Fruit fly (Drosophila melanogaster) whole organism, embryonic: ENCODE measurements around the gene CG5937.
A peak's percentile ranks its signal among the peaks of the same experiment; 100 is the strongest.

Experiments used
- Ada2b ChIP-seq: fragments of 200-800 bp; sonication (Bioruptor generic); IDR thresholded peaks from 2 replicates; pipeline ENCODE4 v1.3.6; 2022; ENCODE audit warnings: missing biosample characterization, missing genetic modification characterization
- Atf6 ChIP-seq: fragments of 200-800 bp; sonication (Bioruptor generic); IDR thresholded peaks from 2 replicates; pipeline ENCODE4 v1.3.6; 2022; ENCODE audit warnings: missing biosample characterization, missing genetic modification characterization
- B-H2 ChIP-seq: fragments of 200-800 bp; sonication (Bioruptor generic); optimal IDR thresholded peaks from 2 replicates; lab custom pipeline; 2018; ENCODE audit warnings: missing biosample characterization, mild to moderate bottlenecking, missing genetic modification characterization
- CG11398 ChIP-seq: fragments of 200-800 bp; sonication (Bioruptor generic); optimal IDR thresholded peaks from 2 replicates; lab custom pipeline; 2016; ENCODE audit warnings: missing biosample characterization, missing genetic modification characterization
- CG13424 ChIP-seq: fragments of 200-800 bp; sonication (Bioruptor generic); optimal IDR thresholded peaks from 2 replicates; lab custom pipeline; 2019; ENCODE audit warnings: missing biosample characterization, mild to moderate bottlenecking, missing genetic modification characterization, moderate library complexity
- CG16813 ChIP-seq: fragments of 200-800 bp; sonication (Bioruptor generic); IDR thresholded peaks from 3 replicates; pipeline ENCODE4 v1.3.6; 2022; ENCODE audit warnings: missing biosample characterization, missing genetic modification characterization; ENCODE audit not compliant: partially characterized antibody
- CG17328 ChIP-seq: fragments of 200-800 bp; sonication (Bioruptor generic); IDR thresholded peaks from 2 replicates; pipeline ENCODE4 v1.3.6; 2022; ENCODE audit warnings: missing biosample characterization, missing genetic modification characterization
- CG17359 ChIP-seq: fragments of 200-800 bp; sonication (Bioruptor generic); optimal IDR thresholded peaks from 3 replicates; lab custom pipeline; 2018; ENCODE audit warnings: missing biosample characterization, mild to moderate bottlenecking, missing genetic modification characterization, moderate library complexity
- CG17802 ChIP-seq: fragments of 200-800 bp; sonication (Bioruptor generic); optimal IDR thresholded peaks from 2 replicates; lab custom pipeline; 2018; ENCODE audit warnings: missing biosample characterization, mild to moderate bottlenecking, missing genetic modification characterization, moderate library complexity
- CG18764 ChIP-seq: fragments of 200-800 bp; sonication (Bioruptor generic); optimal IDR thresholded peaks from 3 replicates; lab custom pipeline; 2016; ENCODE audit warnings: missing biosample characterization, missing genetic modification characterization
- CG31441 ChIP-seq: fragments of 200-800 bp; sonication (Bioruptor generic); IDR thresholded peaks from 2 replicates; pipeline ENCODE4 v1.3.6; 2022; ENCODE audit warnings: missing biosample characterization, missing genetic modification characterization
- CG32532 ChIP-seq: fragments of 200-800 bp; sonication (Bioruptor generic); IDR thresholded peaks from 2 replicates; pipeline ENCODE4 v1.3.6; 2022; ENCODE audit warnings: missing biosample characterization, missing genetic modification characterization
- CG32772 ChIP-seq: fragments of 200-800 bp; sonication (Bioruptor generic); IDR thresholded peaks from 2 replicates; pipeline ENCODE4 v1.3.6; 2022; ENCODE audit warnings: missing biosample characterization, missing genetic modification characterization
- CG3281 ChIP-seq: fragments of 200-800 bp; sonication (Bioruptor generic); optimal IDR thresholded peaks from 3 replicates; lab custom pipeline; 2017; ENCODE audit warnings: missing biosample characterization, mild to moderate bottlenecking, missing genetic modification characterization
- CG4282 ChIP-seq: fragments of 200-800 bp; sonication (Bioruptor generic); optimal IDR thresholded peaks from 2 replicates; lab custom pipeline; 2016; ENCODE audit warnings: missing biosample characterization, missing genetic modification characterization
- CG5953 ChIP-seq: fragments of 200-800 bp; sonication (Bioruptor generic); IDR thresholded peaks from 2 replicates; pipeline ENCODE4 v1.3.6; 2022; ENCODE audit warnings: missing biosample characterization, missing genetic modification characterization
- CG6689 ChIP-seq: fragments of 200-800 bp; sonication (Bioruptor generic); IDR thresholded peaks from 2 replicates; pipeline ENCODE4 v1.3.6; 2022; ENCODE audit warnings: missing biosample characterization, missing genetic modification characterization
- CG7372 ChIP-seq: fragments of 200-800 bp; sonication (Bioruptor generic); IDR thresholded peaks from 2 replicates; pipeline ENCODE4 v1.3.6; 2022; ENCODE audit warnings: missing biosample characterization, missing genetic modification characterization
- CG8478 ChIP-seq: fragments of >200 bp; optimal IDR thresholded peaks from 2 replicates; lab custom pipeline; 2018
- Dip3 ChIP-seq: fragments of 200-800 bp; sonication (Bioruptor generic); optimal IDR thresholded peaks from 3 replicates; lab custom pipeline; 2016; ENCODE audit warnings: missing biosample characterization, missing genetic modification characterization
- ERR ChIP-seq: fragments of 200-800 bp; sonication (Bioruptor generic); optimal IDR thresholded peaks from 2 replicates; lab custom pipeline; 2016; ENCODE audit warnings: missing biosample characterization, missing genetic modification characterization
- Elba2 ChIP-seq: fragments of 200-800 bp; sonication (Bioruptor generic); optimal IDR thresholded peaks from 3 replicates; lab custom pipeline; 2016; ENCODE audit warnings: missing biosample characterization, missing genetic modification characterization
- Gsc ChIP-seq: fragments of 200-800 bp; sonication (Bioruptor generic); IDR thresholded peaks from 2 replicates; pipeline ENCODE4 v1.3.6; 2022; ENCODE audit warnings: missing biosample characterization, missing genetic modification characterization
- HHEX ChIP-seq: fragments of 200-800 bp; sonication (Bioruptor generic); optimal IDR thresholded peaks from 3 replicates; lab custom pipeline; 2017; ENCODE audit warnings: missing biosample characterization, mild to moderate bottlenecking, missing genetic modification characterization, missing genetic modification reagents
- Hr78 ChIP-seq, 2 experiments: fragments of 200-800 bp in 1 of 2; fragments of >200 bp in 1 of 2; sonication (Bioruptor generic) in 1 of 2; optimal IDR thresholded peaks; 2 replicates each; lab custom pipeline; 2017 to 2019; ENCODE audit warnings: missing biosample characterization in 2 of 2, missing genetic modification characterization in 2 of 2, mild to moderate bottlenecking in 1 of 2, moderate library complexity in 1 of 2
- Lpt ChIP-seq: fragments of >200 bp; optimal IDR thresholded peaks from 2 replicates; lab custom pipeline; 2018; ENCODE audit warnings: missing biosample characterization, missing genetic modification characterization
- Max ChIP-seq: fragments of 200-800 bp; sonication (Bioruptor generic); optimal IDR thresholded peaks from 2 replicates; lab custom pipeline; 2016; ENCODE audit warnings: missing biosample characterization, mild to moderate bottlenecking, missing genetic modification characterization
- Mes4 ChIP-seq: fragments of 200-800 bp; sonication (Bioruptor generic); optimal IDR thresholded peaks from 2 replicates; lab custom pipeline; 2016; ENCODE audit warnings: missing biosample characterization, missing genetic modification characterization
- Mrtf ChIP-seq: fragments of 200-800 bp; sonication (Bioruptor generic); IDR thresholded peaks from 3 replicates; pipeline ENCODE4 v1.3.6; 2022; ENCODE audit warnings: missing biosample characterization, missing genetic modification characterization
- Pdp1 ChIP-seq, 2 experiments: fragments of 200-800 bp; sonication (Bioruptor generic); optimal IDR thresholded peaks; 3 replicates each; lab custom pipeline; 2016; ENCODE audit warnings: missing biosample characterization in 2 of 2, missing genetic modification characterization in 2 of 2, mild to moderate bottlenecking in 1 of 2, moderate library complexity in 1 of 2
- Poxn ChIP-seq: fragments of 200-800 bp; sonication (Bioruptor generic); IDR thresholded peaks from 2 replicates; pipeline ENCODE4 v1.3.6; 2022; ENCODE audit warnings: missing biosample characterization, missing genetic modification characterization
- Ravus ChIP-seq: fragments of 200-800 bp; sonication (Bioruptor generic); IDR thresholded peaks from 2 replicates; pipeline ENCODE4 v1.3.6; 2022; ENCODE audit warnings: missing biosample characterization, missing genetic modification characterization
- Ssrp ChIP-seq: fragments of 200-800 bp; sonication (Bioruptor generic); optimal IDR thresholded peaks from 2 replicates; lab custom pipeline; 2018; ENCODE audit warnings: missing biosample characterization, mild to moderate bottlenecking, missing genetic modification characterization, moderate library complexity
- ase ChIP-seq: fragments of 200-800 bp; sonication (Bioruptor generic); IDR thresholded peaks from 3 replicates; pipeline ENCODE4 v1.3.6; 2022; ENCODE audit warnings: missing biosample characterization, missing genetic modification characterization
- bigmax ChIP-seq: fragments of 200-800 bp; sonication (Bioruptor generic); optimal IDR thresholded peaks from 2 replicates; lab custom pipeline; 2018; ENCODE audit warnings: missing biosample characterization, mild to moderate bottlenecking, missing genetic modification characterization
- cas ChIP-seq: fragments of 200-800 bp; sonication (Bioruptor generic); IDR thresholded peaks from 2 replicates; pipeline ENCODE4 v1.3.6; 2022; ENCODE audit warnings: missing biosample characterization, missing genetic modification characterization
- corto ChIP-seq: fragments of 200-800 bp; sonication (Bioruptor generic); optimal IDR thresholded peaks from 2 replicates; lab custom pipeline; 2016; ENCODE audit warnings: missing biosample characterization, mild to moderate bottlenecking, missing genetic modification characterization, moderate library complexity
- crp ChIP-seq, 2 experiments: fragments of 200-800 bp; sonication (Bioruptor generic); optimal IDR thresholded peaks; 2 replicates in 1 of 2; 3 replicates in 1 of 2; lab custom pipeline; 2017; ENCODE audit warnings: missing biosample characterization in 2 of 2, missing genetic modification characterization in 2 of 2, mild to moderate bottlenecking in 1 of 2, moderate library complexity in 1 of 2
- dmrt11E ChIP-seq: fragments of 200-800 bp; sonication (Bioruptor generic); optimal IDR thresholded peaks from 3 replicates; lab custom pipeline; 2018; ENCODE audit warnings: missing biosample characterization, mild to moderate bottlenecking, missing genetic modification characterization, moderate library complexity
- ems ChIP-seq: fragments of 200-800 bp; sonication (Bioruptor generic); optimal IDR thresholded peaks from 3 replicates; lab custom pipeline; 2016; ENCODE audit warnings: missing biosample characterization, missing genetic modification characterization
- gce ChIP-seq: fragments of 200-800 bp; sonication (Bioruptor generic); IDR thresholded peaks from 3 replicates; pipeline ENCODE4 v1.3.6; 2022; ENCODE audit warnings: missing biosample characterization, missing genetic modification characterization
- h ChIP-seq: fragments of >200 bp; optimal IDR thresholded peaks from 2 replicates; lab custom pipeline; 2017
- insv ChIP-seq, 2 experiments: fragments of 200-800 bp; sonication (Bioruptor generic); optimal IDR thresholded peaks; 3 replicates each; lab custom pipeline; 2016 to 2018; ENCODE audit warnings: missing biosample characterization in 2 of 2, missing genetic modification characterization in 2 of 2
- inv ChIP-seq: fragments of 200-800 bp; sonication (Bioruptor generic); IDR thresholded peaks from 2 replicates; pipeline ENCODE4 v1.3.6; 2022; ENCODE audit warnings: missing biosample characterization, missing genetic modification characterization; ENCODE audit not compliant: partially characterized antibody
- maf-S ChIP-seq: fragments of 200-800 bp; sonication (Bioruptor generic); optimal IDR thresholded peaks from 2 replicates; lab custom pipeline; 2016; ENCODE audit warnings: missing biosample characterization, missing genetic modification characterization
- odd ChIP-seq: fragments of 200-800 bp; sonication (Bioruptor generic); optimal IDR thresholded peaks from 2 replicates; lab custom pipeline; 2017; ENCODE audit warnings: missing biosample characterization, mild to moderate bottlenecking, missing genetic modification characterization
- pfk ChIP-seq: fragments of 200-800 bp; sonication (Bioruptor generic); optimal IDR thresholded peaks from 2 replicates; lab custom pipeline; 2018; ENCODE audit warnings: missing biosample characterization, mild to moderate bottlenecking, missing genetic modification characterization, moderate library complexity
- seq ChIP-seq: fragments of 200-800 bp; sonication (Bioruptor generic); IDR thresholded peaks from 2 replicates; pipeline ENCODE4 v1.3.6; 2022; ENCODE audit warnings: missing biosample characterization, missing genetic modification characterization
- slou ChIP-seq: fragments of 200-800 bp; sonication (Bioruptor generic); optimal IDR thresholded peaks from 3 replicates; lab custom pipeline; 2016; ENCODE audit warnings: missing biosample characterization, missing genetic modification characterization
- slp2 ChIP-seq: fragments of 200-800 bp; sonication (Bioruptor generic); optimal IDR thresholded peaks from 2 replicates; lab custom pipeline; 2016; ENCODE audit warnings: missing biosample characterization, missing genetic modification characterization
- stc ChIP-seq: fragments of 200-800 bp; sonication (Bioruptor generic); IDR thresholded peaks from 2 replicates; pipeline ENCODE4 v1.3.6; 2022; ENCODE audit warnings: missing biosample characterization, missing genetic modification characterization
- wor ChIP-seq: fragments of 200-800 bp; sonication (Bioruptor generic); IDR thresholded peaks from 2 replicates; pipeline ENCODE4 v1.3.6; 2022; ENCODE audit warnings: missing biosample characterization, missing genetic modification characterization
- yki ChIP-seq: fragments of >200 bp; optimal IDR thresholded peaks from 3 replicates; lab custom pipeline; 2018

The CG5937 gene

dm6 chrX:6024638-6025037 lies 15.2 kb upstream of the CG5937 start (continued):
- TF ChIP-seq h (lab: Kevin White, UChicago) = no peak
- TF ChIP-seq Gsc (GFP tag; lab: Robert Waterston, UW) = no peak
- no peak for TF ChIP-seq corto (GFP tag; lab: Kevin White, UChicago)
- no peak for TF ChIP-seq gce
- TF ChIP-seq maf-S (GFP tag; lab: Kevin White, UChicago) = peak; percentile 29
- TF ChIP-seq Max (GFP tag; lab: Kevin White, UChicago) = no peak
- TF ChIP-seq wor (GFP tag; lab: Robert Waterston, UW) = no peak
- TF ChIP-seq slou (GFP tag; lab: Kevin White, UChicago) = no peak
- peak; percentile 34 for TF ChIP-seq Ssrp (tag; lab: Kevin White, UChicago)
- TF ChIP-seq Lpt = no peak
- TF ChIP-seq ERR = no peak
- TF ChIP-seq inv (GFP tag; lab: Robert Waterston, UW) = no peak
- no peak for TF ChIP-seq crp (GFP tag; optimal IDR thresholded peaks at IDR 0.05; lab: Kevin White, UChicago)
- peak; percentile 55 for TF ChIP-seq CG6689
- TF ChIP-seq pfk (GFP tag; lab: Kevin White, UChicago) = no peak
- TF ChIP-seq Pdp1 (GFP tag; optimal IDR thresholded peaks at IDR 0.05; lab: Kevin White, UChicago) = no peak
- TF ChIP-seq seq (GFP tag; lab: Robert Waterston, UW) = 0 out of 2 replicates have a peak, but pooled peaks have one; percentile 21
- no peak for TF ChIP-seq insv (GFP tag; optimal IDR thresholded peaks at IDR 0.05; lab: Kevin White, UChicago)
- TF ChIP-seq bigmax = no peak
- TF ChIP-seq ems (GFP tag; lab: Kevin White, UChicago) = peak; percentile 10
- TF ChIP-seq Ada2b (GFP tag; lab: Robert Waterston, UW) = no peak
- no peak for TF ChIP-seq CG11398 (GFP tag; lab: Kevin White, UChicago)
- peak; percentile 19 for TF ChIP-seq CG17359
- TF ChIP-seq odd (GFP tag; lab: Kevin White, UChicago) = peak; percentile 5
- TF ChIP-seq Elba2 (GFP tag; lab: Kevin White, UChicago) = no peak
- peak; percentile 2 for TF ChIP-seq CG18764 (GFP tag; lab: Kevin White, UChicago)
- TF ChIP-seq yki (lab: Kevin White, UChicago) = no peak
- TF ChIP-seq CG16813 = no peak
- no peak for TF ChIP-seq CG3281 (GFP tag; lab: Kevin White, UChicago)
- TF ChIP-seq Atf6 (GFP tag; lab: Robert Waterston, UW) = no peak
- no peak for TF ChIP-seq HHEX (GFP tag; lab: Kevin White, UChicago)
- peak; percentile 47; the same call in 1 of the 3 replicates for TF ChIP-seq ase (GFP tag; lab: Robert Waterston, UW)
- no peak for TF ChIP-seq stc (GFP tag; lab: Robert Waterston, UW)
- 0 out of 3 replicates have a peak, but pooled peaks have one; percentile 5 for TF ChIP-seq Mrtf (GFP tag; lab: Robert Waterston, UW)
- TF ChIP-seq CG31441 (GFP tag; lab: Robert Waterston, UW) = peak; percentile 56
- no peak for TF ChIP-seq CG8478 (lab: Kevin White, UChicago)
- no peak for TF ChIP-seq B-H2 (GFP tag; lab: Kevin White, UChicago)
- peak in 1 of 2 experiments; percentile 68 for TF ChIP-seq Hr78 (GFP tag; optimal IDR thresholded peaks at IDR 0.05; lab: Kevin White, UChicago)
- peak; percentile 46 for TF ChIP-seq Mes4 (GFP tag; lab: Kevin White, UChicago)
- no peak for TF ChIP-seq cas (GFP tag; lab: Robert Waterston, UW)
- TF ChIP-seq Ravus = no peak
- 0 out of 2 replicates have a peak, but pooled peaks have one; percentile 35 for TF ChIP-seq CG7372 (GFP tag; lab: Robert Waterston, UW)
- no peak for TF ChIP-seq Poxn (GFP tag; lab: Robert Waterston, UW)
- TF ChIP-seq CG17328 (GFP tag; lab: Robert Waterston, UW) = peak; percentile 67
- no peak for TF ChIP-seq Dip3 (GFP tag; lab: Kevin White, UChicago)
- peak; percentile 9 for TF ChIP-seq slp2 (GFP tag; lab: Kevin White, UChicago)
- TF ChIP-seq CG4282 (GFP tag; lab: Kevin White, UChicago) = no peak
- TF ChIP-seq CG17802 = peak; percentile 28
- TF ChIP-seq CG32772 (GFP tag; lab: Robert Waterston, UW) = no peak; the same call in 1 of the 2 replicates
- TF ChIP-seq CG5953 = no peak
- TF ChIP-seq CG13424 (tag; lab: Kevin White, UChicago) = peak; percentile 43
- TF ChIP-seq dmrt11E (tag; lab: Kevin White, UChicago) = peak; percentile 85
- no peak for TF ChIP-seq CG32532
